Fruit fly (Drosophila melanogaster): ENCODE measurements around the gene CG14573.

The CG14573 gene

dm6 chr3L:21738175-21739016 lies 4.5 kb downstream of the CG14573 start, which contains the start of gene CG14567 (continued):
- TF ChIP-seq chinmo (GFP tag; IDR thresholded peaks at IDR 0.05; ENCODE audit: partially characterized antibody) = no peak
- TF ChIP-seq CG11696 (GFP tag; IDR thresholded peaks at IDR 0.05) = no peak
- no peak for TF ChIP-seq CG12155 (GFP tag; optimal IDR thresholded peaks at IDR 0.05)
- peak; percentile 55 for TF ChIP-seq HLH3B (GFP tag; IDR thresholded peaks at IDR 0.05)
- no peak for TF ChIP-seq nau (GFP tag; optimal IDR thresholded peaks at IDR 0.05)
- TF ChIP-seq Kr (GFP tag; optimal IDR thresholded peaks at IDR 0.05) = no peak
- TF ChIP-seq row (GFP tag; IDR thresholded peaks at IDR 0.05) = peak; percentile 46; the same call in 2 of the 3 replicates
- TF ChIP-seq HLHmδ (GFP tag; optimal IDR thresholded peaks at IDR 0.05) = no peak
- TF ChIP-seq CG12769 (tag; optimal IDR thresholded peaks at IDR 0.05) = no peak
- no peak for TF ChIP-seq Lim3 (GFP tag; IDR thresholded peaks at IDR 0.05)
- no peak for TF ChIP-seq CG9215 (GFP tag; IDR thresholded peaks at IDR 0.05)
- no peak for TF ChIP-seq CG15601 (tag; optimal IDR thresholded peaks at IDR 0.05)
- no peak for TF ChIP-seq twi (tag; optimal IDR thresholded peaks at IDR 0.05)
- peak; percentile 74 for TF ChIP-seq Sox102F (GFP tag; optimal IDR thresholded peaks at IDR 0.05)
- TF ChIP-seq D19A (tag; optimal IDR thresholded peaks at IDR 0.05) = no peak
- no peak for TF ChIP-seq Tbp (GFP tag; optimal IDR thresholded peaks at IDR 0.05)
- TF ChIP-seq HmgZ (tag; optimal IDR thresholded peaks at IDR 0.05) = no peak
- TF ChIP-seq CG10959 (GFP tag; IDR thresholded peaks at IDR 0.05) = no peak
- no peak for TF ChIP-seq CG7271 (tag; optimal IDR thresholded peaks at IDR 0.05)
- TF ChIP-seq tin (GFP tag; optimal IDR thresholded peaks at IDR 0.05) = peak; percentile 13
- TF ChIP-seq amos (GFP tag; IDR thresholded peaks at IDR 0.05; ENCODE audit: partially characterized antibody) = no peak
- TF ChIP-seq pros (GFP tag; optimal IDR thresholded peaks at IDR 0.05) = no peak
- no peak for TF ChIP-seq pum (GFP tag; optimal IDR thresholded peaks at IDR 0.05)
- no peak for TF ChIP-seq CG7556 (GFP tag; optimal IDR thresholded peaks at IDR 0.05)
- peak; percentile 12 for TF ChIP-seq Chrac-16 (GFP tag; optimal IDR thresholded peaks at IDR 0.05)
- TF ChIP-seq sqz (GFP tag; optimal IDR thresholded peaks at IDR 0.05) = no peak
- TF ChIP-seq dysf (GFP tag; IDR thresholded peaks at IDR 0.05) = peak; percentile 46; the same call in 1 of the 3 replicates
- TF ChIP-seq CG7745 (tag; optimal IDR thresholded peaks at IDR 0.05) = no peak
- TF ChIP-seq Elba2 (GFP tag; optimal IDR thresholded peaks at IDR 0.05) = no peak
- no peak for TF ChIP-seq CG4404 (GFP tag; IDR thresholded peaks at IDR 0.05)
- no peak for TF ChIP-seq dm (GFP tag; optimal IDR thresholded peaks at IDR 0.05)
- no peak for TF ChIP-seq CG18011 (GFP tag; optimal IDR thresholded peaks at IDR 0.05)
- TF ChIP-seq CrebB (tag; optimal IDR thresholded peaks at IDR 0.05) = no peak
- no peak for TF ChIP-seq sd (tag; optimal IDR thresholded peaks at IDR 0.05)
- no peak for TF ChIP-seq CG4282 (GFP tag; optimal IDR thresholded peaks at IDR 0.05)
- no peak for TF ChIP-seq CG6813 (GFP tag; optimal IDR thresholded peaks at IDR 0.05)
- TF ChIP-seq cad (GFP tag; optimal IDR thresholded peaks at IDR 0.05) = no peak
- TF ChIP-seq B-H1 (GFP tag; IDR thresholded peaks at IDR 0.05) = no peak
- no peak for TF ChIP-seq ac (GFP tag; optimal IDR thresholded peaks at IDR 0.05)
- TF ChIP-seq trem (tag; optimal IDR thresholded peaks at IDR 0.05) = no peak
- TF ChIP-seq CG16779 (GFP tag; IDR thresholded peaks at IDR 0.05) = no peak
- TF ChIP-seq nerfin-2 (GFP tag; IDR thresholded peaks at IDR 0.05; ENCODE audit: partially characterized antibody) = no peak
- TF ChIP-seq ham (GFP tag; IDR thresholded peaks at IDR 0.05) = no peak
- peak; percentile 30; the same call in 1 of the 2 replicates for TF ChIP-seq CG6689 (GFP tag; IDR thresholded peaks at IDR 0.05)
- no peak for TF ChIP-seq eyg (GFP tag; optimal IDR thresholded peaks at IDR 0.05)
- TF ChIP-seq Nf-YA (GFP tag; IDR thresholded peaks at IDR 0.05) = no peak
- peak; percentile 63 for TF ChIP-seq slbo (GFP tag; IDR thresholded peaks at IDR 0.05)
- TF ChIP-seq CG10543 (GFP tag; optimal IDR thresholded peaks at IDR 0.05) = no peak
- no peak for TF ChIP-seq Side (GFP tag; optimal IDR thresholded peaks at IDR 0.05)
- no peak for TF ChIP-seq esg (GFP tag; conservative IDR thresholded peaks at IDR 0.05)
